Fruit fly (Drosophila melanogaster): ENCODE results near the gene VAChT.

DNA sequence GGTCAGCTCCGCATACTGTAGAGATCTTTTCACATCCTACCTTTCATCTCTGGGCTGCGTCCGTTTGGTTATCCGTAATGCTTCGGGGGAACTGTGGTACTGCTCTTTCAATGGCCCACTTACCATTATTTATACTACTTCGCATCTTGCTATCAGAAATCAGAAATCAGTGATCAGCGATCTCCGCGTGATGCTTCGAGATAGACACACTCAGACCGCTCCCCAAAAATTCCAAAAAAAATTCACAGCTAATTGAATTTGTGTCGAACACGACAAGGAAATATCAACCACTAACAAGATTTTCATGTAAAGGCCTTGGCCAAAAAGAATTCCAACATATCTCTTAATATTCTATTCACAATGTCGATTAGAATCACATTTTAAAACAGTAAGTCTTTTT, 23.1 kb downstream of the VAChT start, which contains the start of gene CG7715:
- no peak for TF ChIP-seq psq (GFP tag; optimal IDR thresholded peaks at IDR 0.05)
- no peak for TF ChIP-seq CG8478 (optimal IDR thresholded peaks at IDR 0.05)
- TF ChIP-seq CG18764 (GFP tag; optimal IDR thresholded peaks at IDR 0.05): no peak

Data from whole organism, embryonic.